Fruit fly (Drosophila melanogaster) whole organism, prepupa: ENCODE results near the gene Nepl19.

Experiments used
- Blimp-1 ChIP-seq: fragments of 200-800 bp; sonication (Bioruptor generic); optimal IDR thresholded peaks from 3 replicates; lab custom pipeline; 2017; ENCODE audit warnings: missing biosample characterization, missing genetic modification characterization, mild to moderate bottlenecking, moderate library complexity, missing genetic modification reagents
- CG10631 ChIP-seq: fragments of 200-800 bp; sonication (Bioruptor generic); optimal IDR thresholded peaks from 2 replicates; lab custom pipeline; 2016; ENCODE audit warnings: missing biosample characterization, missing genetic modification characterization
- CG10669 ChIP-seq: fragments of 200-800 bp; sonication (Bioruptor generic); optimal IDR thresholded peaks from 3 replicates; lab custom pipeline; 2018; ENCODE audit warnings: missing biosample characterization, mild to moderate bottlenecking, missing genetic modification characterization, moderate library complexity
- CG11294 ChIP-seq: fragments of 200-800 bp; sonication (Bioruptor generic); IDR thresholded peaks from 2 replicates; pipeline ENCODE4 v1.3.6; 2022; ENCODE audit warnings: missing biosample characterization, missing genetic modification characterization
- CG11762 ChIP-seq: fragments of 200-800 bp; sonication (Bioruptor generic); optimal IDR thresholded peaks from 3 replicates; lab custom pipeline; 2016; ENCODE audit warnings: missing biosample characterization, missing genetic modification characterization; ENCODE audit not compliant: insufficient read depth
- CG11902 ChIP-seq: fragments of 200-800 bp; sonication (Bioruptor generic); optimal IDR thresholded peaks from 3 replicates; lab custom pipeline; 2016; ENCODE audit warnings: missing biosample characterization, missing genetic modification characterization
- CG15336 ChIP-seq: fragments of 200-800 bp; sonication (Bioruptor generic); IDR thresholded peaks from 2 replicates; pipeline ENCODE4 v1.3.6; 2022; ENCODE audit warnings: missing biosample characterization, missing genetic modification characterization
- CG1621 ChIP-seq: fragments of 200-800 bp; sonication (Bioruptor generic); optimal IDR thresholded peaks from 3 replicates; lab custom pipeline; 2018; ENCODE audit warnings: missing biosample characterization, mild to moderate bottlenecking, missing genetic modification characterization
- CG16779 ChIP-seq: fragments of 200-800 bp; sonication (Bioruptor generic); optimal IDR thresholded peaks from 3 replicates; lab custom pipeline; 2017; ENCODE audit warnings: missing biosample characterization, mild to moderate bottlenecking, missing genetic modification characterization
- CG3032 ChIP-seq: fragments of 200-800 bp; optimal IDR thresholded peaks from 2 replicates; lab custom pipeline; 2019; ENCODE audit warnings: missing biosample characterization, mild to moderate bottlenecking, missing genetic modification characterization, moderate library complexity
- CG31627 ChIP-seq: fragments of 200-800 bp; sonication (Bioruptor generic); optimal IDR thresholded peaks from 3 replicates; lab custom pipeline; 2016; ENCODE audit warnings: missing biosample characterization, missing genetic modification characterization
- CG32006 ChIP-seq: fragments of 200-800 bp; sonication (Bioruptor generic); optimal IDR thresholded peaks from 3 replicates; lab custom pipeline; 2017; ENCODE audit warnings: missing biosample characterization, mild to moderate bottlenecking, missing genetic modification characterization
- CG34406 ChIP-seq: fragments of 200-800 bp; sonication (Bioruptor generic); optimal IDR thresholded peaks from 3 replicates; lab custom pipeline; 2016; ENCODE audit warnings: missing biosample characterization, missing genetic modification characterization
- CG4318 ChIP-seq: fragments of 200-800 bp; sonication (Bioruptor generic); optimal IDR thresholded peaks from 3 replicates; lab custom pipeline; 2017; ENCODE audit warnings: missing biosample characterization, mild to moderate bottlenecking, missing genetic modification characterization
- CG6163 ChIP-seq: fragments of 200-800 bp; sonication (Bioruptor generic); IDR thresholded peaks from 3 replicates; pipeline ENCODE4 v1.3.6; 2022; ENCODE audit warnings: missing biosample characterization, missing genetic modification characterization
- CG6276 ChIP-seq: fragments of 200-800 bp; sonication (Bioruptor generic); optimal IDR thresholded peaks from 2 replicates; lab custom pipeline; 2017; ENCODE audit warnings: missing biosample characterization, mild to moderate bottlenecking, missing genetic modification characterization
- CG6792 ChIP-seq: fragments of 200-800 bp; sonication (Bioruptor generic); optimal IDR thresholded peaks from 3 replicates; lab custom pipeline; 2016; ENCODE audit warnings: missing biosample characterization, missing genetic modification characterization
- CG6854 ChIP-seq: fragments of 200-800 bp; sonication (Bioruptor generic); optimal IDR thresholded peaks from 2 replicates; lab custom pipeline; 2017; ENCODE audit warnings: missing biosample characterization, mild to moderate bottlenecking, missing genetic modification characterization
- CG7368 ChIP-seq: fragments of 200-800 bp; sonication (Bioruptor generic); optimal IDR thresholded peaks from 3 replicates; lab custom pipeline; 2016; ENCODE audit warnings: missing biosample characterization, missing genetic modification characterization
- CG8119 ChIP-seq: fragments of 200-800 bp; sonication (Bioruptor generic); IDR thresholded peaks from 3 replicates; pipeline ENCODE4 v1.3.6; 2022; ENCODE audit warnings: missing biosample characterization, missing genetic modification characterization
- CG8632 ChIP-seq: fragments of 200-800 bp; sonication (Bioruptor generic); optimal IDR thresholded peaks from 3 replicates; lab custom pipeline; 2016; ENCODE audit warnings: missing biosample characterization, missing genetic modification characterization
- Eip75B ChIP-seq: fragments of 200-800 bp; sonication (Bioruptor generic); optimal IDR thresholded peaks from 3 replicates; lab custom pipeline; 2016; ENCODE audit warnings: missing biosample characterization, missing genetic modification characterization
- Eip78C ChIP-seq: fragments of 200-800 bp; sonication (Bioruptor generic); peaks from one replicate; lab custom pipeline; 2016; ENCODE audit warnings: missing biosample characterization, missing genetic modification characterization
- Eip93F ChIP-seq: fragments of 200-800 bp; sonication (Bioruptor generic); optimal IDR thresholded peaks from 2 replicates; lab custom pipeline; 2016; ENCODE audit warnings: missing biosample characterization, mild to moderate bottlenecking, missing genetic modification characterization
- Ets21C ChIP-seq: fragments of 200-800 bp; sonication (Bioruptor generic); optimal IDR thresholded peaks from 3 replicates; lab custom pipeline; 2016; ENCODE audit warnings: missing biosample characterization, missing genetic modification characterization
- Ets96B ChIP-seq: fragments of 200-800 bp; optimal IDR thresholded peaks from 2 replicates; lab custom pipeline; 2019; ENCODE audit warnings: missing biosample characterization, mild to moderate bottlenecking, missing genetic modification characterization, moderate library complexity
- Gug ChIP-seq: fragments of 200-800 bp; sonication (Bioruptor generic); IDR thresholded peaks from 2 replicates; pipeline ENCODE4 v1.3.6; 2022; ENCODE audit warnings: missing biosample characterization, missing genetic modification characterization
- Hr38 ChIP-seq: sonication (Bioruptor generic); optimal IDR thresholded peaks from 2 replicates; lab custom pipeline; 2016; ENCODE audit warnings: missing biosample characterization, missing genetic modification characterization
- Hr39 ChIP-seq: fragments of 200-800 bp; sonication (Bioruptor generic); optimal IDR thresholded peaks from 2 replicates; lab custom pipeline; 2016; ENCODE audit warnings: missing biosample characterization, missing genetic modification characterization
- Hr4 ChIP-seq: fragments of 200-800 bp; sonication (Bioruptor generic); optimal IDR thresholded peaks from 3 replicates; lab custom pipeline; 2016; ENCODE audit warnings: missing biosample characterization, missing genetic modification characterization
- Lpt ChIP-seq: fragments of 200-800 bp; sonication (Bioruptor generic); optimal IDR thresholded peaks from 3 replicates; lab custom pipeline; 2016; ENCODE audit warnings: missing biosample characterization, missing genetic modification characterization
- OdsH ChIP-seq: fragments of 200-800 bp; sonication (Bioruptor generic); optimal IDR thresholded peaks from 3 replicates; lab custom pipeline; 2016; ENCODE audit warnings: missing biosample characterization, missing genetic modification characterization
- Smox ChIP-seq: fragments of 200-800 bp; sonication (Bioruptor generic); optimal IDR thresholded peaks from 3 replicates; lab custom pipeline; 2016; ENCODE audit warnings: missing biosample characterization, missing genetic modification characterization
- Sox102F ChIP-seq: fragments of 200-800 bp; sonication (Bioruptor generic); optimal IDR thresholded peaks from 2 replicates; lab custom pipeline; 2016; ENCODE audit warnings: missing biosample characterization, mild to moderate bottlenecking, missing genetic modification characterization
- Sox14 ChIP-seq: fragments of 200-800 bp; sonication (Bioruptor generic); optimal IDR thresholded peaks from 3 replicates; lab custom pipeline; 2016; ENCODE audit warnings: missing biosample characterization, missing genetic modification characterization
- Sox15 ChIP-seq: fragments of 200-800 bp; sonication (Bioruptor generic); optimal IDR thresholded peaks from 3 replicates; lab custom pipeline; 2016; ENCODE audit warnings: missing biosample characterization, missing genetic modification characterization
- achi ChIP-seq: fragments of 200-800 bp; sonication (Bioruptor generic); optimal IDR thresholded peaks from 3 replicates; lab custom pipeline; 2016; ENCODE audit warnings: missing biosample characterization, missing genetic modification characterization
- acj6 ChIP-seq: fragments of 200-800 bp; sonication (Bioruptor generic); optimal IDR thresholded peaks from 3 replicates; lab custom pipeline; 2016; ENCODE audit warnings: missing biosample characterization, missing genetic modification characterization
- cyc ChIP-seq: fragments of 200-800 bp; sonication (Bioruptor generic); optimal IDR thresholded peaks from 3 replicates; lab custom pipeline; 2016; ENCODE audit warnings: missing biosample characterization, missing genetic modification characterization
- dac ChIP-seq: fragments of 200-800 bp; sonication (Bioruptor generic); optimal IDR thresholded peaks from 2 replicates; lab custom pipeline; 2017; ENCODE audit warnings: missing biosample characterization, mild to moderate bottlenecking, missing genetic modification characterization
- dsx ChIP-seq: fragments of 200-800 bp; optimal IDR thresholded peaks from 3 replicates; lab custom pipeline; 2019; ENCODE audit warnings: missing biosample characterization, mild to moderate bottlenecking, missing genetic modification characterization, moderate library complexity; ENCODE audit not compliant: poor library complexity, severe bottlenecking
- fd59A ChIP-seq: fragments of 200-800 bp; sonication (Bioruptor generic); optimal IDR thresholded peaks from 2 replicates; lab custom pipeline; 2017; ENCODE audit warnings: missing biosample characterization, mild to moderate bottlenecking, missing genetic modification characterization, missing genetic modification reagents
- fd85E ChIP-seq: fragments of 200-800 bp; sonication (Bioruptor generic); optimal IDR thresholded peaks from 3 replicates; lab custom pipeline; 2016; ENCODE audit warnings: missing biosample characterization, missing genetic modification characterization
- fkh ChIP-seq: fragments of 200-800 bp; sonication (Bioruptor generic); optimal IDR thresholded peaks from 3 replicates; lab custom pipeline; 2017; ENCODE audit warnings: missing biosample characterization, mild to moderate bottlenecking, missing genetic modification characterization, moderate library complexity
- lz ChIP-seq: fragments of 200-800 bp; sonication (Bioruptor generic); optimal IDR thresholded peaks from 3 replicates; lab custom pipeline; 2016; ENCODE audit warnings: missing biosample characterization, missing genetic modification characterization
- net ChIP-seq: fragments of 200-800 bp; sonication (Bioruptor generic); optimal IDR thresholded peaks from 3 replicates; lab custom pipeline; 2016; ENCODE audit warnings: missing biosample characterization, missing genetic modification characterization
- pdm3 ChIP-seq: fragments of 200-800 bp; sonication (Bioruptor generic); optimal IDR thresholded peaks from 3 replicates; lab custom pipeline; 2016; ENCODE audit warnings: missing biosample characterization, missing genetic modification characterization
- spab ChIP-seq: fragments of 200-800 bp; sonication (Bioruptor generic); optimal IDR thresholded peaks from 2 replicates; lab custom pipeline; 2017; ENCODE audit warnings: missing biosample characterization, mild to moderate bottlenecking, missing genetic modification characterization, missing genetic modification reagents
- ss ChIP-seq, 2 experiments: fragments of 200-800 bp; sonication (Bioruptor generic); optimal IDR thresholded peaks; 2 replicates in 1 of 2; 3 replicates in 1 of 2; lab custom pipeline; 2017 to 2018; ENCODE audit warnings: mild to moderate bottlenecking in 2 of 2, missing biosample characterization in 2 of 2, missing genetic modification characterization in 2 of 2, moderate library complexity in 1 of 2
- svp ChIP-seq: fragments of 200-800 bp; sonication (Bioruptor generic); peaks from one replicate; lab custom pipeline; 2016; ENCODE audit warnings: missing biosample characterization, missing genetic modification characterization
- topi ChIP-seq: fragments of 200-800 bp; sonication (Bioruptor generic); optimal IDR thresholded peaks from 3 replicates; lab custom pipeline; 2016; ENCODE audit warnings: missing biosample characterization, missing genetic modification characterization
- vri ChIP-seq: fragments of 200-800 bp; sonication (Bioruptor generic); optimal IDR thresholded peaks from 3 replicates; lab custom pipeline; 2016; ENCODE audit warnings: missing biosample characterization, mild to moderate bottlenecking, missing genetic modification characterization

Nepl19 gene

DNA sequence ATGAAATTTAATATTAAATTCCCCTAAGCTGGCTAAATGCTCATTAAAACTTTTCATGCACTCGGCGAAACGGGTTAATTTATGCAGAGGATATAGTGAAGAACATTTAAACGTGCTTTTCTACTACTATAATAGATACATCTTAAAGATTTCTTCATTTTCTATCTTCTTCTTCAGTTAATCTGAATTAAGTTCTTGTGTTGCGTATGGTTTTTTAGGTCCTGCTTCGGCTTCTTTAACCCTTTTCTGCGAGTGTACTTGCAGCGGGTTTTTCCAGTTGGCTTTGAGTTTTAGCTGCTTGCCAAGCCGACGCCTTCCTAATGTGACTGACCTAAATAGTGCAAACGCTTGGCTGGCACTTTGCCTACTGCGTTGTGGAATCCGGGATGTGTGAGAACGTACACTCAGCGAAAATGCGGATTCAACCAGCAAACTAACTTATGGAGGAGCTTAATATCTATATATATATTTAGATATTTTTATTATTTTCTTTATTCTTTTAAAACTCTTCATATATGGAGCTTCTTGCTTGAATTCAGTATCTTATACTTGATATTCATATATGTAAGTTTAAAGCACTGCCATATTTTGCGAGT, 29.2 kb downstream of the Nepl19 start:
- TF ChIP-seq Eip78C (peak; percentile 63), CG8632 (GFP tag; lab: Kevin White, UChicago) (no peak), Hr39 (GFP tag; lab: Kevin White, UChicago) (no peak), CG6854 (GFP tag; lab: Kevin White, UChicago) (no peak), ss (GFP tag; optimal IDR thresholded peaks at IDR 0.05; lab: Kevin White, UChicago) (no peak), fd59A (peak; percentile 8), CG31627 (GFP tag; lab: Kevin White, UChicago) (no peak), vri (GFP tag; lab: Kevin White, UChicago) (no peak), fkh (GFP tag; lab: Kevin White, UChicago) (no peak), cyc (no peak), topi (no peak), CG6163 (GFP tag; lab: Robert Waterston, UW) (peak; percentile 67), Ets96B (tag; lab: Kevin White, UChicago) (peak; percentile 4), CG1621 (tag; lab: Kevin White, UChicago) (no peak), dsx (GFP tag; lab: Kevin White, UChicago) (no peak), Eip75B (peak; percentile 40), CG10669 (GFP tag; lab: Kevin White, UChicago) (no peak), pdm3 (GFP tag; lab: Kevin White, UChicago) (peak; percentile 45), CG11902 (GFP tag; lab: Kevin White, UChicago) (no peak), CG32006 (peak; percentile 82), fd85E (GFP tag; lab: Kevin White, UChicago) (no peak), achi (GFP tag; lab: Kevin White, UChicago) (peak; percentile 1), Eip93F (no peak), Hr4 (peak; percentile 75), CG4318 (GFP tag; lab: Kevin White, UChicago) (peak; percentile 15), Smox (GFP tag; lab: Kevin White, UChicago) (no peak), Gug (peak; percentile 61), Ets21C (no peak), CG15336 (GFP tag; lab: Robert Waterston, UW) (peak; percentile 90), Sox15 (GFP tag; lab: Kevin White, UChicago) (no peak), CG7368 (GFP tag; lab: Kevin White, UChicago) (no peak), CG11294 (peak; percentile 38), CG10631 (GFP tag; lab: Kevin White, UChicago) (peak; percentile 2), dac (GFP tag; lab: Kevin White, UChicago) (peak; percentile 32), Blimp-1 (GFP tag; lab: Kevin White, UChicago) (no peak), CG16779 (tag; lab: Kevin White, UChicago) (peak; percentile 8), CG3032 (tag; lab: Kevin White, UChicago) (peak; percentile 29), spab (GFP tag; lab: Kevin White, UChicago) (no peak), CG6276 (GFP tag; lab: Kevin White, UChicago) (peak; percentile 62), CG34406 (GFP tag; lab: Kevin White, UChicago) (no peak), CG8119 (GFP tag; lab: Robert Waterston, UW) (peak; percentile 80), acj6 (GFP tag; lab: Kevin White, UChicago) (peak; percentile 40), Hr38 (GFP tag; lab: Kevin White, UChicago) (no peak), lz (GFP tag; lab: Kevin White, UChicago) (no peak), OdsH (GFP tag; lab: Kevin White, UChicago) (peak; percentile 45), Sox14 (GFP tag; lab: Kevin White, UChicago) (peak; percentile 36), Sox102F (GFP tag; lab: Kevin White, UChicago) (no peak), net (GFP tag; lab: Kevin White, UChicago) (peak; percentile 6), Lpt (GFP tag; lab: Kevin White, UChicago) (peak; percentile 24), svp (GFP tag; lab: Kevin White, UChicago) (peak; percentile 13), CG11762 (peak; percentile 31), CG6792 (GFP tag; lab: Kevin White, UChicago) (peak; percentile 32)
